Worm (Caenorhabditis elegans): ENCODE data around the gene K09F5.6.

DNA sequence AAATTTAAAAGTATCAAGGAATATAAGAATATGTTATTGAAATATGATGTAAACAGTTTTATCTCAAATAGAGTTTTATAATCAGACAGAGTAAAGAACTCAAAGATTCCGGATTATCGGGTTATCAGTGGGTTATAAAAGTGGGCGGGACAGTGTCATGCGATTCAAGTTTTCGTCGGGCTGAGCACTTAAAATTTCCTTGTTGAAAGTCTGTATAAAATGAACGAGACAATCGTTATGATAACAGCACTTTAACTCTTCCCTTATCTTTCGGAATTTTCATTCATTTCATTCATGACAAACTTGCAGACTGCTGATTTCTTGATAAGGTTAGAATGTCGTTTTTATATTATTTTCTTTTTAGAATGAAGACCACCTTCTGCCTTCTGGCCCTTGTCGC is 6.5 kb downstream of the K09F5.6 start, which contains the start of gene spp-14:
- TF ChIP-seq dao-5 (tag; optimal IDR thresholded peaks at IDR 0.05), result peak; percentile 13
- TF ChIP-seq him-1 (tag; optimal IDR thresholded peaks at IDR 0.05), result no peak
